Comparison of ENCODE assay signal across 1 fruit fly cellular context in the genomic region with DNA sequence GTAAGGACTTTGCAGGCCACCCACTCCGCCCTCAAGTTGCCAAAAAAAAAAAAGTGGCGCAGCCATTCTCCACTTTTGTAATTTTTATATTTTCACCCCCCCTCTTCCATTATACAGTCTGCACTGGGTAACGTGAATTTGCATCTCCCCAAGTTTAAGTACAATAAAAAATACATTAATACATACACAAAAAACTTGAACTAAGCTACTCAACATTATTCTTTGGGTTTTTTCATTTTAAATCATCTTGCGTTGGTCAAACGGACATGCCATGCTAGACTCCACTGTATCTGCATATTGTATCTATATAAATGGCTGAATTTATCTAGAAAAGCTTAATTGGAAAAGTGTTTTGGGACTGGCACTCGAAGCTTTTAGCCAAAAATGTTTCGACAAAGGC.
A peak's percentile ranks its signal among the peaks of the same experiment; 100 is the strongest.
TF ChIP-seq lines count a peak whose summit lies in the region.

No protein-coding gene starts in this region.

TF ChIP-seq in whole organism, embryonic, 481 proteins besides CTCF, POLR2A, EP300 and RAD21 (continued from another document and continues in another):
- TF ChIP-seq Bgb (GFP tag; IDR thresholded peaks at IDR 0.05; lab: Robert Waterston, UW; ENCODE audit: partially characterized antibody) (no peak), chif (GFP tag; optimal IDR thresholded peaks at IDR 0.05; lab: Kevin White, UChicago) (no peak), HmgZ (tag; optimal IDR thresholded peaks at IDR 0.05; lab: Kevin White, UChicago) (no peak), Optix (GFP tag; IDR thresholded peaks at IDR 0.05; lab: Robert Waterston, UW) (peak; percentile 31; the same call in 1 of the 3 replicates), org-1 (GFP tag; optimal IDR thresholded peaks at IDR 0.05; lab: Kevin White, UChicago) (no peak), sug (tag; optimal IDR thresholded peaks at IDR 0.05; lab: Kevin White, UChicago) (no peak), emc (GFP tag; optimal IDR thresholded peaks at IDR 0.05; lab: Kevin White, UChicago) (no peak), Dip3 (GFP tag; optimal IDR thresholded peaks at IDR 0.05; lab: Kevin White, UChicago) (peak; percentile 23), dysf (GFP tag; IDR thresholded peaks at IDR 0.05; lab: Robert Waterston, UW) (peak; percentile 46; the same call in 1 of the 3 replicates), CG5180 (GFP tag; optimal IDR thresholded peaks at IDR 0.05; lab: Kevin White, UChicago) (no peak), odd (GFP tag; optimal IDR thresholded peaks at IDR 0.05; lab: Kevin White, UChicago) (no peak), Sox102F (GFP tag; optimal IDR thresholded peaks at IDR 0.05; lab: Kevin White, UChicago) (peak; percentile 15), CG6765 (GFP tag; optimal IDR thresholded peaks at IDR 0.05; lab: Kevin White, UChicago) (no peak), CG4424 (GFP tag; optimal IDR thresholded peaks at IDR 0.05; lab: Kevin White, UChicago) (peak; percentile 22), ara (GFP tag; IDR thresholded peaks at IDR 0.05; lab: Robert Waterston, UW) (no peak), abd-A (tag; optimal IDR thresholded peaks at IDR 0.05; lab: Kevin White, UChicago) (no peak), HHEX (GFP tag; optimal IDR thresholded peaks at IDR 0.05; lab: Kevin White, UChicago) (peak; percentile 7), CG2199 (GFP tag; IDR thresholded peaks at IDR 0.05; lab: Robert Waterston, UW) (no peak), schlank (tag; optimal IDR thresholded peaks at IDR 0.05; lab: Kevin White, UChicago) (no peak), CG7786 (GFP tag; optimal IDR thresholded peaks at IDR 0.05; lab: Kevin White, UChicago) (no peak), CG11456 (GFP tag; IDR thresholded peaks at IDR 0.05; lab: Robert Waterston, UW) (no peak), knrl (GFP tag; IDR thresholded peaks at IDR 0.05; lab: Robert Waterston, UW; ENCODE audit: partially characterized antibody) (no peak), cwo (GFP tag; optimal IDR thresholded peaks at IDR 0.05; lab: Kevin White, UChicago) (peak; percentile 55), tgo (GFP tag; IDR thresholded peaks at IDR 0.05; lab: Robert Waterston, UW) (peak; percentile 23; the same call in 1 of the 3 replicates), seq (GFP tag; IDR thresholded peaks at IDR 0.05; lab: Robert Waterston, UW) (no peak), lov (optimal IDR thresholded peaks at IDR 0.05; lab: Kevin White, UChicago) (no peak), lov (GFP tag; IDR thresholded peaks at IDR 0.05; lab: Robert Waterston, UW) (no peak), HLHmδ (GFP tag; optimal IDR thresholded peaks at IDR 0.05; lab: Kevin White, UChicago) (no peak), sr (GFP tag; IDR thresholded peaks at IDR 0.05; lab: Robert Waterston, UW) (no peak), CG12071 (GFP tag; optimal IDR thresholded peaks at IDR 0.05; lab: Kevin White, UChicago) (peak; percentile 45), fd102C (GFP tag; optimal IDR thresholded peaks at IDR 0.05; lab: Kevin White, UChicago) (no peak), nerfin-2 (GFP tag; IDR thresholded peaks at IDR 0.05; lab: Robert Waterston, UW; ENCODE audit: partially characterized antibody) (no peak), CG17328 (GFP tag; IDR thresholded peaks at IDR 0.05; lab: Robert Waterston, UW) (no peak), CG2678 (tag; optimal IDR thresholded peaks at IDR 0.05; lab: Kevin White, UChicago) (peak; percentile 70), CG15073 (GFP tag; optimal IDR thresholded peaks at IDR 0.05; lab: Kevin White, UChicago) (no peak), CG11504 (tag; optimal IDR thresholded peaks at IDR 0.05; lab: Kevin White, UChicago) (no peak), wdn (GFP tag; IDR thresholded peaks at IDR 0.05; lab: Robert Waterston, UW) (no peak), sc (optimal IDR thresholded peaks at IDR 0.05; lab: Kevin White, UChicago) (no peak), sc (GFP tag; optimal IDR thresholded peaks at IDR 0.05; lab: Kevin White, UChicago) (no peak), CG2875 (GFP tag; optimal IDR thresholded peaks at IDR 0.05; lab: Kevin White, UChicago) (no peak), maf-S (GFP tag; optimal IDR thresholded peaks at IDR 0.05; lab: Kevin White, UChicago) (no peak), peb (GFP tag; IDR thresholded peaks at IDR 0.05; lab: Robert Waterston, UW) (no peak), Hmr (GFP tag; optimal IDR thresholded peaks at IDR 0.05; lab: Kevin White, UChicago) (peak; percentile 23), CG15479 (GFP tag; optimal IDR thresholded peaks at IDR 0.05; lab: Kevin White, UChicago) (no peak), sima (GFP tag; optimal IDR thresholded peaks at IDR 0.05; lab: Kevin White, UChicago) (no peak), chn (GFP tag; optimal IDR thresholded peaks at IDR 0.05; lab: Kevin White, UChicago) (no peak), nmo (GFP tag; optimal IDR thresholded peaks at IDR 0.05; lab: Kevin White, UChicago) (no peak), CG33557 (GFP tag; optimal IDR thresholded peaks at IDR 0.05; lab: Kevin White, UChicago) (no peak), Usf (GFP tag; optimal IDR thresholded peaks at IDR 0.05; lab: Kevin White, UChicago) (no peak), Sry-β (GFP tag; optimal IDR thresholded peaks at IDR 0.05; lab: Kevin White, UChicago) (no peak), CG12744 (GFP tag; optimal IDR thresholded peaks at IDR 0.05; lab: Kevin White, UChicago) (no peak), CG13894 (tag; optimal IDR thresholded peaks at IDR 0.05; lab: Kevin White, UChicago) (peak; percentile 37), sob (GFP tag; IDR thresholded peaks at IDR 0.05; lab: Robert Waterston, UW) (0 out of 2 replicates have a peak, but pooled peaks have one; percentile 37), Nf-YB (GFP tag; optimal IDR thresholded peaks at IDR 0.05; lab: Kevin White, UChicago) (no peak), CG12236 (GFP tag; optimal IDR thresholded peaks at IDR 0.05; lab: Kevin White, UChicago) (no peak), Mad (GFP tag; optimal IDR thresholded peaks at IDR 0.05; lab: Kevin White, UChicago) (no peak), ci (GFP tag; IDR thresholded peaks at IDR 0.05; lab: Robert Waterston, UW) (0 out of 3 replicates have a peak, but pooled peaks have one; percentile 46), CG31441 (GFP tag; IDR thresholded peaks at IDR 0.05; lab: Robert Waterston, UW) (no peak), vnd (GFP tag; IDR thresholded peaks at IDR 0.05; lab: Robert Waterston, UW; ENCODE audit: partially characterized antibody) (no peak), CG11696 (GFP tag; IDR thresholded peaks at IDR 0.05; lab: Robert Waterston, UW) (peak; percentile 53; the same call in 1 of the 2 replicates), CG7839 (tag; optimal IDR thresholded peaks at IDR 0.05; lab: Kevin White, UChicago) (peak; percentile 36), danr (GFP tag; IDR thresholded peaks at IDR 0.05; lab: Robert Waterston, UW) (no peak), CG10321 (GFP tag; IDR thresholded peaks at IDR 0.05; lab: Robert Waterston, UW) (no peak), Vsx1 (GFP tag; optimal IDR thresholded peaks at IDR 0.05; lab: Kevin White, UChicago) (no peak), CG15269 (tag; optimal IDR thresholded peaks at IDR 0.05; lab: Kevin White, UChicago) (no peak), gt (GFP tag; IDR thresholded peaks at IDR 0.05; lab: Robert Waterston, UW) (no peak), Chrac-16 (GFP tag; optimal IDR thresholded peaks at IDR 0.05; lab: Kevin White, UChicago) (no peak), kay (GFP tag; optimal IDR thresholded peaks at IDR 0.05; lab: Kevin White, UChicago) (no peak), crc (GFP tag; optimal IDR thresholded peaks at IDR 0.05; lab: Kevin White, UChicago) (no peak), btn (GFP tag; optimal IDR thresholded peaks at IDR 0.05; lab: Kevin White, UChicago) (no peak), vvl (GFP tag; IDR thresholded peaks at IDR 0.05; lab: Robert Waterston, UW) (no peak; the same call in 1 of the 2 replicates), Blimp-1 (GFP tag; optimal IDR thresholded peaks at IDR 0.05; lab: Kevin White, UChicago) (no peak), bbx (GFP tag; IDR thresholded peaks at IDR 0.05; lab: Robert Waterston, UW; ENCODE audit: partially characterized antibody) (no peak), wek (GFP tag; optimal IDR thresholded peaks at IDR 0.05; lab: Kevin White, UChicago) (no peak), gsb-n (tag; optimal IDR thresholded peaks at IDR 0.05; lab: Kevin White, UChicago) (no peak), CG10654 (GFP tag; optimal IDR thresholded peaks at IDR 0.05; lab: Kevin White, UChicago) (peak; percentile 4), cas (GFP tag; IDR thresholded peaks at IDR 0.05; lab: Robert Waterston, UW) (no peak), CG8290 (GFP tag; optimal IDR thresholded peaks at IDR 0.05; lab: Kevin White, UChicago) (no peak), CG8290 (tag; optimal IDR thresholded peaks at IDR 0.05; lab: Kevin White, UChicago) (no peak), Tbp (GFP tag; optimal IDR thresholded peaks at IDR 0.05; lab: Kevin White, UChicago) (no peak), ind (GFP tag; optimal IDR thresholded peaks at IDR 0.05; lab: Kevin White, UChicago) (peak; percentile 54), cg (GFP tag; optimal IDR thresholded peaks at IDR 0.05; lab: Kevin White, UChicago) (no peak), CrebB (tag; optimal IDR thresholded peaks at IDR 0.05; lab: Kevin White, UChicago) (no peak), cad (GFP tag; optimal IDR thresholded peaks at IDR 0.05; lab: Kevin White, UChicago) (no peak), Ets65A (GFP tag; lab: Kevin White, UChicago) (peak; percentile 51), CG32772 (GFP tag; IDR thresholded peaks at IDR 0.05; lab: Robert Waterston, UW) (0 out of 2 replicates have a peak, but pooled peaks have one; percentile 25), Atf3 (GFP tag; optimal IDR thresholded peaks at IDR 0.05; lab: Kevin White, UChicago) (no peak), CG31365 (tag; optimal IDR thresholded peaks at IDR 0.05; lab: Kevin White, UChicago) (no peak), hb (GFP tag; IDR thresholded peaks at IDR 0.05; lab: Robert Waterston, UW; ENCODE audit: partially characterized antibody) (no peak), Neu2 (GFP tag; optimal IDR thresholded peaks at IDR 0.05; lab: Kevin White, UChicago; ENCODE audit: borderline replicate concordance) (no peak), CG17359 (tag; optimal IDR thresholded peaks at IDR 0.05; lab: Kevin White, UChicago) (no peak), CG9609 (GFP tag; optimal IDR thresholded peaks at IDR 0.05; lab: Kevin White, UChicago) (no peak), pho (GFP tag; optimal IDR thresholded peaks at IDR 0.05; lab: Kevin White, UChicago) (no peak), CG2202 (tag; optimal IDR thresholded peaks at IDR 0.05; lab: Kevin White, UChicago) (no peak), dati (GFP tag; IDR thresholded peaks at IDR 0.05; lab: Robert Waterston, UW) (no peak), CG14050 (GFP tag; IDR thresholded peaks at IDR 0.05; lab: Robert Waterston, UW) (no peak), Camta (GFP tag; optimal IDR thresholded peaks at IDR 0.05; lab: Kevin White, UChicago) (peak; percentile 1), bab2 (GFP tag; optimal IDR thresholded peaks at IDR 0.05; lab: Kevin White, UChicago) (no peak), CG7928 (GFP tag; optimal IDR thresholded peaks at IDR 0.05; lab: Kevin White, UChicago) (no peak), usp (GFP tag; optimal IDR thresholded peaks at IDR 0.05; lab: Kevin White, UChicago) (no peak), CG18764 (GFP tag; optimal IDR thresholded peaks at IDR 0.05; lab: Kevin White, UChicago) (no peak), Dip2 (GFP tag; IDR thresholded peaks at IDR 0.05; lab: Robert Waterston, UW) (no peak), aop (GFP tag; IDR thresholded peaks at IDR 0.05; lab: Robert Waterston, UW) (no peak), CG6254 (GFP tag; optimal IDR thresholded peaks at IDR 0.05; lab: Kevin White, UChicago) (no peak), CG8924 (tag; optimal IDR thresholded peaks at IDR 0.05; lab: Kevin White, UChicago) (no peak), CG7745 (tag; optimal IDR thresholded peaks at IDR 0.05; lab: Kevin White, UChicago) (no peak), gcm2 (GFP tag; optimal IDR thresholded peaks at IDR 0.05; lab: Kevin White, UChicago) (no peak), mirr (GFP tag; optimal IDR thresholded peaks at IDR 0.05; lab: Kevin White, UChicago) (no peak), bcd (GFP tag; optimal IDR thresholded peaks at IDR 0.05; lab: Kevin White, UChicago) (peak; percentile 11), Hand (GFP tag; optimal IDR thresholded peaks at IDR 0.05; lab: Kevin White, UChicago) (no peak), CG3281 (GFP tag; optimal IDR thresholded peaks at IDR 0.05; lab: Kevin White, UChicago) (peak; percentile 52), esg (GFP tag; conservative IDR thresholded peaks at IDR 0.05; lab: Robert Waterston, UW) (peak; percentile 61), so (GFP tag; IDR thresholded peaks at IDR 0.05; lab: Robert Waterston, UW) (no peak), jumu (GFP tag; optimal IDR thresholded peaks at IDR 0.05; lab: Kevin White, UChicago) (no peak), CG3726 (GFP tag; IDR thresholded peaks at IDR 0.05; lab: Robert Waterston, UW) (no peak), Oaz (GFP tag; IDR thresholded peaks at IDR 0.05; lab: Robert Waterston, UW) (no peak), CG10979 (tag; optimal IDR thresholded peaks at IDR 0.05; lab: Kevin White, UChicago) (no peak), corto (GFP tag; optimal IDR thresholded peaks at IDR 0.05; lab: Kevin White, UChicago) (no peak), Sry-δ (GFP tag; optimal IDR thresholded peaks at IDR 0.05; lab: Kevin White, UChicago) (no peak), tio (GFP tag; optimal IDR thresholded peaks at IDR 0.05; lab: Kevin White, UChicago) (no peak), mam (GFP tag; optimal IDR thresholded peaks at IDR 0.05; lab: Kevin White, UChicago) (peak; percentile 57), B-H1 (GFP tag; IDR thresholded peaks at IDR 0.05; lab: Robert Waterston, UW) (peak; percentile 41; the same call in 2 of the 3 replicates), trem (tag; optimal IDR thresholded peaks at IDR 0.05; lab: Kevin White, UChicago) (no peak), CG9215 (GFP tag; IDR thresholded peaks at IDR 0.05; lab: Robert Waterston, UW) (no peak), z (GFP tag; IDR thresholded peaks at IDR 0.05; lab: Robert Waterston, UW) (no peak), Dbx (GFP tag; IDR thresholded peaks at IDR 0.05; lab: Robert Waterston, UW) (0 out of 3 replicates have a peak, but pooled peaks have one; percentile 27), Adf1 (GFP tag; IDR thresholded peaks at IDR 0.05; lab: Robert Waterston, UW) (no peak), CG34224 (GFP tag; IDR thresholded peaks at IDR 0.05; lab: Robert Waterston, UW; ENCODE audit: partially characterized antibody) (no peak), croc (GFP tag; conservative IDR thresholded peaks at IDR 0.05; lab: Robert Waterston, UW) (no peak), CG2129 (GFP tag; IDR thresholded peaks at IDR 0.05; lab: Robert Waterston, UW; ENCODE audit: partially characterized antibody) (no peak), phol (tag; optimal IDR thresholded peaks at IDR 0.05; lab: Kevin White, UChicago) (peak; percentile 42), CG6689 (GFP tag; IDR thresholded peaks at IDR 0.05; lab: Robert Waterston, UW) (peak; percentile 65)
